Worm (Caenorhabditis elegans): ENCODE data around the gene K11D12.7.

K11D12.7 gene

ce11 chrV:5036364-5036763 lies at the start of gene K11D12.7:
TSS of gene K11D12.7 (minus strand) at chrV:5036464.
- TF ChIP-seq elt-3 (tag; optimal IDR thresholded peaks at IDR 0.05) = no peak
- TF ChIP-seq sem-2 (GFP tag; optimal IDR thresholded peaks at IDR 0.05) = no peak
- TF ChIP-seq mep-1 (tag; optimal IDR thresholded peaks at IDR 0.05) = no peak
- no peak for TF ChIP-seq mls-2 (tag; optimal IDR thresholded peaks at IDR 0.05)
- no peak for TF ChIP-seq nhr-12 (tag; optimal IDR thresholded peaks at IDR 0.05)
- TF ChIP-seq sptf-1 (tag; optimal IDR thresholded peaks at IDR 0.05) = no peak
- no peak for TF ChIP-seq ztf-11 (tag; optimal IDR thresholded peaks at IDR 0.05)
- TF ChIP-seq bed-3 (GFP tag; optimal IDR thresholded peaks at IDR 0.05) = no peak
- TF ChIP-seq elt-1 (tag; optimal IDR thresholded peaks at IDR 0.05; ENCODE audit: borderline replicate concordance, insufficient read depth) = no peak

- TF ChIP-seq tbx-8 (GFP tag; optimal IDR thresholded peaks at IDR 0.05) = no peak
- TF ChIP-seq hlh-1 (tag; optimal IDR thresholded peaks at IDR 0.05) = no peak
- no peak for TF ChIP-seq drap-1 (GFP tag; optimal IDR thresholded peaks at IDR 0.05)
- TF ChIP-seq ham-2 (GFP tag; optimal IDR thresholded peaks at IDR 0.05) = no peak
- no peak for TF ChIP-seq nhr-12 (tag; optimal IDR thresholded peaks at IDR 0.05)
- TF ChIP-seq ces-1 (GFP tag; optimal IDR thresholded peaks at IDR 0.05) = no peak
- TF ChIP-seq M03D4.4 (tag; optimal IDR thresholded peaks at IDR 0.05) = no peak
- no peak for TF ChIP-seq ceh-39 (tag; optimal IDR thresholded peaks at IDR 0.05)
- no peak for TF ChIP-seq unc-39 (tag; optimal IDR thresholded peaks at IDR 0.05)
- no peak for TF ChIP-seq nhr-2 (tag; optimal IDR thresholded peaks at IDR 0.05)
- no peak for TF ChIP-seq lin-13 (tag; optimal IDR thresholded peaks at IDR 0.05)
- TF ChIP-seq mls-2 (tag; optimal IDR thresholded peaks at IDR 0.05) = no peak
- no peak for TF ChIP-seq elt-1 (tag; optimal IDR thresholded peaks at IDR 0.05; ENCODE audit: borderline replicate concordance, insufficient read depth)
- TF ChIP-seq nhr-28 (tag; optimal IDR thresholded peaks at IDR 0.05) = no peak
- TF ChIP-seq mep-1 (tag; optimal IDR thresholded peaks at IDR 0.05) = no peak
- TF ChIP-seq blmp-1 (tag; optimal IDR thresholded peaks at IDR 0.05) = no peak
These were observed 48.7 kb upstream of the K11D12.7 start, which contains the start of gene Y58A7A.4 for ce11 chrV:5084957-5085465. TSS of gene Y58A7A.4 (minus strand) at chrV:5085007.

ce11 chrV:5080853-5081338 lies 44.6 kb upstream of the K11D12.7 start, which contains the start of gene Y58A7A.3:
TSS of gene Y58A7A.3 (minus strand) at chrV:5080903.
- TF ChIP-seq nhr-2 (tag; optimal IDR thresholded peaks at IDR 0.05) = no peak
- TF ChIP-seq unc-62 (GFP tag; optimal IDR thresholded peaks at IDR 0.05) = no peak
- TF ChIP-seq sptf-1 (tag; optimal IDR thresholded peaks at IDR 0.05) = no peak
- no peak for TF ChIP-seq mls-2 (tag; optimal IDR thresholded peaks at IDR 0.05)
- peak; percentile 86 for TF ChIP-seq elt-3 (tag; optimal IDR thresholded peaks at IDR 0.05)
- no peak for TF ChIP-seq ceh-43 (GFP tag; optimal IDR thresholded peaks at IDR 0.05)
- TF ChIP-seq lin-32 (GFP tag; optimal IDR thresholded peaks at IDR 0.05) = no peak
- no peak for TF ChIP-seq ceh-39 (tag; optimal IDR thresholded peaks at IDR 0.05)
- TF ChIP-seq M03D4.4 (tag; optimal IDR thresholded peaks at IDR 0.05) = no peak
- peak; percentile 1 for TF ChIP-seq zip-8 (tag; optimal IDR thresholded peaks at IDR 0.05)

DNA sequence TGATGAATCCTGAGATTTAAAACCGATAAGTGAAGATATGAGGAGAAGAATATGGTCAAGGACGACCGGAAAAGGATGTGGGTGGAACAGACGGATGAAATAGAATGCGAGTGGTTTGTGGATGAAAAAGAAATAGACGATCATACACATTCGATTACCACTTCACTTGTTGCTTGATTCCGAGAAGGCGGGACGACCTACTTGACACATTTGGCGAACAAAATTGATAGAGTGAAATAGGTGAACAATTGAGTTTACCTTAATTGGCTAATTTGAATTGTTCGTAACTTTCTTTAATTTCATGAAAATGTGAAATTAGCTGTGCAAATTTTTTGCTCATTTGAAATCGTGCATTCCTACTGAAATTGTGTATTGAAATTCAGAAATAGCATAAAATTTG lies 35.8 kb upstream of the K11D12.7 start, which contains the start of gene Y58A7A.2:
Y58A7A.2 (minus strand) TSS at position 101 of the 400 bp plus-strand sequence.
- TF ChIP-seq mls-2 (tag; optimal IDR thresholded peaks at IDR 0.05) (no peak), mep-1 (tag; optimal IDR thresholded peaks at IDR 0.05) (no peak), lsy-2 (tag; optimal IDR thresholded peaks at IDR 0.05) (no peak), tbx-8 (GFP tag; optimal IDR thresholded peaks at IDR 0.05) (no peak), ham-2 (GFP tag; optimal IDR thresholded peaks at IDR 0.05) (no peak), M03D4.4 (tag; optimal IDR thresholded peaks at IDR 0.05) (no peak), drap-1 (GFP tag; optimal IDR thresholded peaks at IDR 0.05) (no peak), ztf-11 (tag; optimal IDR thresholded peaks at IDR 0.05) (no peak), hlh-1 (tag; optimal IDR thresholded peaks at IDR 0.05) (no peak), nhr-28 (tag; optimal IDR thresholded peaks at IDR 0.05) (no peak)

ce11 chrV:5069440-5069839 lies 33.2 kb upstream of the K11D12.7 start, which contains the start of gene Y58A7A.1:
TSS of gene Y58A7A.1 (minus strand) at chrV:5069540.
- TF ChIP-seq ces-1 (GFP tag; optimal IDR thresholded peaks at IDR 0.05) = no peak
- no peak for TF ChIP-seq nhr-28 (tag; optimal IDR thresholded peaks at IDR 0.05)
- TF ChIP-seq hlh-1 (tag; optimal IDR thresholded peaks at IDR 0.05) = no peak
- TF ChIP-seq lin-32 (GFP tag; optimal IDR thresholded peaks at IDR 0.05) = no peak
- TF ChIP-seq drap-1 (GFP tag; optimal IDR thresholded peaks at IDR 0.05) = no peak
- TF ChIP-seq snpc-4 (tag; optimal IDR thresholded peaks at IDR 0.05) = no peak
- no peak for TF ChIP-seq tbx-8 (GFP tag; optimal IDR thresholded peaks at IDR 0.05)
- no peak for TF ChIP-seq nhr-12 (tag; optimal IDR thresholded peaks at IDR 0.05)
- no peak for TF ChIP-seq nhr-76 (tag; optimal IDR thresholded peaks at IDR 0.05)
- no peak for TF ChIP-seq unc-39 (tag; optimal IDR thresholded peaks at IDR 0.05)
- TF ChIP-seq sem-2 (GFP tag; optimal IDR thresholded peaks at IDR 0.05) = no peak
- no peak for TF ChIP-seq zip-8 (tag; optimal IDR thresholded peaks at IDR 0.05)
- TF ChIP-seq blmp-1 (tag; optimal IDR thresholded peaks at IDR 0.05) = no peak
- no peak for TF ChIP-seq lin-13 (tag; optimal IDR thresholded peaks at IDR 0.05)
- TF ChIP-seq bed-3 (GFP tag; optimal IDR thresholded peaks at IDR 0.05) = no peak
- TF ChIP-seq mls-2 (tag; optimal IDR thresholded peaks at IDR 0.05) = no peak
- no peak for TF ChIP-seq unc-62 (GFP tag; optimal IDR thresholded peaks at IDR 0.05)
- no peak for TF ChIP-seq mep-1 (tag; optimal IDR thresholded peaks at IDR 0.05)
- no peak for TF ChIP-seq elt-1 (tag; optimal IDR thresholded peaks at IDR 0.05; ENCODE audit: borderline replicate concordance, insufficient read depth)

Measured in whole organism, mixed stage, embryonic.